Fruit fly (Drosophila melanogaster): ENCODE results near the gene CG34452.

CG34452 gene

DNA sequence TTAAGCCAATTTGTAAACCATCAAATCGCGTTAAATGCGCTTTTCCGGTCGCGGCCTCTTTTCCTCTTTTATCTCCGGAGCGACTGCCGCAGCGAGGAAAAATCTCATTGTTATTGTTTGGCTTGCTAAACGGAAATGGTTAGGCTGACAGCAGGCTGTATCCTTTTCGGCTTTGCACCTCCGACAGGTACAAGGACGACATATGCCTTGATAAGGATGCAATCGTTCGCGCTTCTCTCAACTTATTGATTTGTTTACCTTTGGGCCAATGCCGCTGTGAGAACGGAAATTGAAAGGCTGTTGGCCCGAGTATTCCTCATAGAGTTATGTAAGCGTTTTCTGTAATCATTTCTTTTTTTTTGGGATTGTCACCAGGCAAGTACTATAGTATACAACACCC is 49.2 kb downstream of the CG34452 start:
- no peak for TF ChIP-seq cic (GFP tag; optimal IDR thresholded peaks at IDR 0.05)

DNA sequence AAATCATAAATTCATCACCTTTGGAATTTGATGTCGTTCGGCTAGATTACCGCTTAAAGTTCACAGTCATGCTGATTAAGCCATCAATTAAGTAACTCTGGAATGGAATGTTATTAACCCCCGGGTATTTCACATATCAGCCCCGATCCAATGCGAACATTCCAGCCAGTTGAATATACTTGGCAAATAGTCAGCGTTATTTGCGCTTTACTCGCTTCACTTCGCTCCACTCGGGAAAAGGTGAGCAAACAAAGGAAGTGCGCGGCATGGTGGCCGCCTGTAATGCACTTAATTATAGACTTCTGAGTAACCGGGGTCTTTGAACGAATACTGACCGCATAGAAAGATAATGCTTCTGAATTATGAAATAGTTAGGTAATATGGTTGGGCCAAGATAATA is 50.1 kb downstream of the CG34452 start:
- TF ChIP-seq cic (GFP tag; optimal IDR thresholded peaks at IDR 0.05) (no peak), kay (GFP tag; ENCODE audit: borderline replicate concordance) (peak; percentile 49)

dm6 chr3L:15636978-15637377 is 50.7 kb downstream of the CG34452 start:
- no peak for TF ChIP-seq CG14711 (tag; optimal IDR thresholded peaks at IDR 0.05)
- no peak for TF ChIP-seq CG11617 (GFP tag; optimal IDR thresholded peaks at IDR 0.05)
- TF ChIP-seq pad (GFP tag; optimal IDR thresholded peaks at IDR 0.05), result no peak
- no peak for TF ChIP-seq CG1620 (GFP tag; optimal IDR thresholded peaks at IDR 0.05)
- no peak for TF ChIP-seq ovo (GFP tag; optimal IDR thresholded peaks at IDR 0.05)
- TF ChIP-seq kay (GFP tag; ENCODE audit: borderline replicate concordance), result no peak
- no peak for TF ChIP-seq CG33017 (tag; optimal IDR thresholded peaks at IDR 0.05)
- TF ChIP-seq Hr96 (GFP tag; optimal IDR thresholded peaks at IDR 0.05), result no peak
- no peak for TF ChIP-seq toe (GFP tag; optimal IDR thresholded peaks at IDR 0.05)
- no peak for TF ChIP-seq CG7045 (GFP tag; optimal IDR thresholded peaks at IDR 0.05)
- TF ChIP-seq Clk (GFP tag; optimal IDR thresholded peaks at IDR 0.05), result no peak

dm6 chr3L:15636359-15636758 is 51.3 kb downstream of the CG34452 start:
- TF ChIP-seq cic (GFP tag; optimal IDR thresholded peaks at IDR 0.05) (peak; percentile 69), CG33017 (tag; optimal IDR thresholded peaks at IDR 0.05) (peak; percentile 12), Crg-1 (GFP tag; optimal IDR thresholded peaks at IDR 0.05) (no peak)

All from whole organism, adult.